Fruit fly (Drosophila melanogaster) S2 (cell line): Measurements from ENCODE around the gene Nplp3.

ENCODE experiments used
- CG8478 ChIP-seq: fragments of >200 bp; optimal IDR thresholded peaks from 2 replicates; lab custom pipeline; 2018
- CTCF ChIP-seq, 2 experiments: fragments of >200 bp; optimal IDR thresholded peaks; 2 replicates each; lab custom pipeline; 2018

DNA sequence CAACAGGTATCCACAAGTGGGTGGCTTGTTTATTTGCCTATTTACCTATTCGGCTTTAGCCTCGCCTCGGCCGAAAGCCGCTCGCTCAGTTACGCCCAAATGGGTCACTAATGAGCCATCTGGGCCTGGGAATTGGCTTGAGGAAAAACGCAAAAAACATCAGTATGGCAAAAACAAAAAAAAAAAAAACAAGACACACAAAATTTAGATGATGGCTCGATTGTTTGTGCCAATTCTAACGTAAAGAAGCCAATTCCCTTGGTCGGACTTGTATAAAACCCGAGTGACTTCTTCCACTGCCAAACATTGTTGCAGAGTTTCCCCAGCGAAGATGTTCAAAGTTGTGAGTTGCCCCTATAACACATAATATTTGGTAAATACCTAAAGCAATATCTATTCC is 16.7 kb upstream of the Nplp3 start, which contains the start of gene CG4982:
- TF ChIP-seq CG8478 = no peak
- no peak for TF ChIP-seq CTCF (optimal IDR thresholded peaks at IDR 0.05; lab: Kevin White, UChicago)
